Worm (Caenorhabditis elegans) whole organism, midembryonic: ENCODE measurements around the gene srh-284.

Experiments used
- flt-1 ChIP-seq: fragments of 200-800 bp; sonication (Bioruptor generic); IDR thresholded peaks from 2 replicates; pipeline ENCODE4 v1.3.6; 2022; ENCODE audit warnings: missing genetic modification characterization, missing compliant biosample characterization
- ref-1 ChIP-seq: fragments of 200-800 bp; sonication (Bioruptor generic); conservative IDR thresholded peaks from 2 replicates; pipeline ENCODE4 v1.3.6; 2022; ENCODE audit warnings: missing genetic modification reagents, missing genetic modification characterization, missing compliant biosample characterization
- ztf-23 ChIP-seq: fragments of 200-800 bp; sonication (Bioruptor generic); IDR thresholded peaks from 2 replicates; pipeline ENCODE4 v1.3.6; 2022; ENCODE audit warnings: missing genetic modification reagents, missing genetic modification characterization, missing compliant biosample characterization

DNA sequence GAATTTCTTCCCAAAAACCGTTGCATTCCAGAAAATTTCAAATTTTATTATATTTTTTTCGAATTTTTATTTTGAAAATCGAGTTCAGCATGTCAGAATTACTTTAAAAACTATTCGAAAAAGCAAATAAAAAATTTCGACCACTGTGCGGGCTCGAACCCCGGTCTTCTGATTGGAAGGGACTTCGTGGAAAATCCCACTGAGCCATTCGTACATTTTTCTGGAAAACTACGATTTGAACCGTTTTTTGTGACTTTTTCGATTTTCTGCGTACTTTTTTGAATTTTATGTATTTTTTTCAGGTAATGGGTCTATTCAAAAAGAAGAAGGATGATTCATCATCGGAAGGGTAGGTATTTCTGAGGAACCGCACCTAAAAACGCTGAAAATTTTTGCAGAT, 11.8 kb upstream of the srh-284 start, which contains the start of gene pgp-9:
- TF ChIP-seq ztf-23 (GFP tag; lab: Robert Waterston, UW) (no peak), ref-1 (GFP tag; lab: Robert Waterston, UW) (no peak), flt-1 (GFP tag; lab: Robert Waterston, UW) (no peak)
